Fruit fly (Drosophila melanogaster): ENCODE data around the gene Mec2.

Gene Mec2

DNA sequence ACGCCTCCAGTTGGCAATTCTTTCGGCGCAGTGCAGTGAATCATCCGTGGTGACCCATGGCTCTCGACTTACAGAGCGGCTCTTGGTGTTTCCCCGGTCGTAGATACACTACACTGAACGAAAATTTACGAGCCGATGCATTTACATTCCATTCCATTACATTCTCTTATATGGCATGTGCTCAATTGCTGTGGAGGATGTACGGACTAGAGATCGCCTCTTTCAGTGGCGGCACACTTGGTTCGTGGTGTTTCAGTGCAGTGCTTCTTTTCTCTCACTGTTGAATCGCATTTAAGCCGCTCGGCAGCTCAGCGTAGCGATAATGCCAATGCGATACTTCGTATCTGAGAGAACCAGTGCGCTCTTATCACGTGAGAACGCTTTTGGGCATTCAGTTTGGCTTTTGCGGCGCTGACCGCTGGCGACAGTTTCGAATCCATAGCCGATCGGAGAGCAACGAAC, at the start of gene Mec2:
TSS of gene Mec2 (plus strand) at position 412 of the 462 bp plus-strand sequence.
- TF ChIP-seq kay (GFP tag; ENCODE audit: borderline replicate concordance) (no peak), pad (GFP tag; optimal IDR thresholded peaks at IDR 0.05) (peak; percentile 10), Hr96 (GFP tag; optimal IDR thresholded peaks at IDR 0.05) (peak; percentile 65), toe (GFP tag; optimal IDR thresholded peaks at IDR 0.05) (peak; percentile 6), tj (GFP tag; optimal IDR thresholded peaks at IDR 0.05) (peak; percentile 60), cic (GFP tag; optimal IDR thresholded peaks at IDR 0.05) (peak; percentile 2), CG7045 (GFP tag; optimal IDR thresholded peaks at IDR 0.05) (no peak), CG1620 (GFP tag; optimal IDR thresholded peaks at IDR 0.05) (peak; percentile 38), CG7101 (tag; optimal IDR thresholded peaks at IDR 0.05) (peak; percentile 73), CG11617 (GFP tag; optimal IDR thresholded peaks at IDR 0.05) (peak; percentile 69), CG33017 (tag; optimal IDR thresholded peaks at IDR 0.05) (peak; percentile 76), CG14711 (tag; optimal IDR thresholded peaks at IDR 0.05) (peak; percentile 27), Clk (GFP tag; optimal IDR thresholded peaks at IDR 0.05) (no peak), CG5204 (GFP tag; optimal IDR thresholded peaks at IDR 0.05) (no peak), CG12768 (GFP tag; optimal IDR thresholded peaks at IDR 0.05) (no peak), Mnt (GFP tag; optimal IDR thresholded peaks at IDR 0.05) (peak; percentile 63), ovo (GFP tag; optimal IDR thresholded peaks at IDR 0.05) (peak; percentile 16), bab1 (GFP tag; optimal IDR thresholded peaks at IDR 0.05) (peak; percentile 68), cnc (optimal IDR thresholded peaks at IDR 0.05) (no peak), Crg-1 (GFP tag; optimal IDR thresholded peaks at IDR 0.05) (peak; percentile 60)

DNA sequence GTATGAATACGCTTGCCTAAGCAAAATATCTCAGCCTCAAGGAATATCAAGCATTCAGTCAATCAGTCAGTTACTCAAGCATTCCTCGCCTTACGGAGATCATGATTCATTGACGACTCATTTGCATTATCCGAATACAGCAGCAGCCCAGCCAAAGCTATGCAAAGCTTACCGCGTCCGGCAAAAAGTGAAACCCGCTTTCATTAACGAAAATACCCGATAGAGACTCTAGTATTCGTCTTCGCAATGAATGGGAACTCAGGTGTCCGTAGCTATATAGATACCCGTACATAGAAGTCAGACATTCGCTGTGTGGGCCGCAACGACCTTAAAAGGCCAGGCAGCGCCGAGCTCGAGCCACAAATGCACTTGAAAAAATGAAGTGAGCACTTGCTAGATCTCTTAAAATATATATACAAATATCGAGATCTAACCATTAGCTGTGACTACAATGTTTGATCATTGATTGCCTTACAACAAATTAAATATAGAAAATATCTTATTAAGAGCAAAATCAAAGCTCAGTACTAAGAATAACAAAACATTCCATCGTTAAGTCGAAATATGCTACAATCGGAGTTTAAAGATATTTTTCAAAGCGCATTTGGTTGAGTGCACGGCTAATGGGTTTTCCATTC, 42.9 kb upstream of the Mec2 start:
- TF ChIP-seq toe (GFP tag; optimal IDR thresholded peaks at IDR 0.05) (no peak), CG7045 (GFP tag; optimal IDR thresholded peaks at IDR 0.05) (no peak), kay (GFP tag; ENCODE audit: borderline replicate concordance) (peak; percentile 62), CG1620 (GFP tag; optimal IDR thresholded peaks at IDR 0.05) (no peak), cnc (optimal IDR thresholded peaks at IDR 0.05) (no peak), Clk (GFP tag; optimal IDR thresholded peaks at IDR 0.05) (no peak), CG14711 (tag; optimal IDR thresholded peaks at IDR 0.05) (no peak), bab1 (GFP tag; optimal IDR thresholded peaks at IDR 0.05) (no peak), Crg-1 (GFP tag; optimal IDR thresholded peaks at IDR 0.05) (no peak), CG5204 (GFP tag; optimal IDR thresholded peaks at IDR 0.05) (no peak), ovo (GFP tag; optimal IDR thresholded peaks at IDR 0.05) (no peak), cic (GFP tag; optimal IDR thresholded peaks at IDR 0.05) (peak; percentile 27), CG11617 (GFP tag; optimal IDR thresholded peaks at IDR 0.05) (no peak)

DNA sequence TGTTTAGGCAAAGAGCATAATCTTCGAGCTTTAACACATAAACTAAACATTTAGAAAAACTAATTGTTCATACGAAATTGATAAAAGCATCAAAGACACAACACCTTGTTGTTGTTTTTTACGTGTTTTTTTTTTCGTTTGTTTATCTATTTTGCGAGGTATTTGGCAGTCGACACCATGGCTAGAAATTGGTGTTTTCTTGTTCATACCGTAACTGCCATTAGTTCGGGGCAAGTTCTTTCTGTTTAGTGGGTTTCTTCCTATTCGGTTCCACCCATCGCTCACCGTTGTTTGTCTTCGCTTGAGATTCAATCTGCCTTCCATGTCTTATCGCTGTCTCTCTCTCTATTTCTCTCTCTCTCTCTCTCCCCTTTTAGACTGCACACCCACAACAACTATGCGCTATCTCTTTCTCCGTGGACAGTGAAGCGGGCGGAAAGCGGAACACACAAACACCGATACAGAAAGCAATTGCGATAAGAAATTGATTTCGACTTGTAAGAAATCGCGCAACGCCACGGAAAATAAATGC, 41.3 kb upstream of the Mec2 start:
- TF ChIP-seq bab1 (GFP tag; optimal IDR thresholded peaks at IDR 0.05): peak; percentile 5
- TF ChIP-seq kay (GFP tag; ENCODE audit: borderline replicate concordance): no peak
- peak; percentile 33 for TF ChIP-seq pad (GFP tag; optimal IDR thresholded peaks at IDR 0.05)
- peak; percentile 16 for TF ChIP-seq CG14711 (tag; optimal IDR thresholded peaks at IDR 0.05)
- peak; percentile 25 for TF ChIP-seq cic (GFP tag; optimal IDR thresholded peaks at IDR 0.05)
- TF ChIP-seq Mnt (GFP tag; optimal IDR thresholded peaks at IDR 0.05): no peak
- peak; percentile 6 for TF ChIP-seq CG11617 (GFP tag; optimal IDR thresholded peaks at IDR 0.05)

DNA sequence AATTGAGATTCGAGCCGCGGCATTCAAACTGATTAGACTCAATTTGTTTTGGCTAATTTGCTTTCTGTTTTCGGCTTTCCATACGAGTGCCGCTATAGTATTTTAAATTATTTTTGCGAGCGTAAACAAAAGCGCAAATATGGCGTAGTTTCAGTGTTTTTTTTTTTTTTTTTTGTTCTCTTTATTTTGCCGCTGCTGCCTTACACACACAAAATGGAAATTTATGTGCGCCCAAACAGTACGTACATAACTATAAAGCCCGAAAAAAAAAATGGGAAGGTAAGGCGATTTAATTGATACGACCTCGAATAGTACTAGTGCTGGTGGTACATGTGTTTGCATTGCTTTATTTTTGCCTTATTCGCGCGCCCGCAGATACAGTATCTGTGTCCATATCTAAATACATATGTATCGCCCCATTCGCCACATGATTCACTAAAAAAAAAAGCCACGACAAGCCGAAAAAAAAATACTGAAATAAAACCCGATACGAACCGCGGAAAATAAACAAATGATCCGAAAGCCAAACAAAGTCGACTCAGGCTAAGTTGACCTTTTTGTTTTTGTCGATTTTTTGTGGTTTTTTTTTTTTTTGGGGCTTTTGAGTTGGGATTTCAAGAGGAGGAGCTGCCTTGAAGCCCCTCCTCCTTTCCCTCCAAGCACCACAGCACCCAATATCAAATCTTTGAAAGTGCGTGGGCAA, 39.7 kb upstream of the Mec2 start:
- peak; percentile 84 for TF ChIP-seq tj (GFP tag; optimal IDR thresholded peaks at IDR 0.05)
- no peak for TF ChIP-seq toe (GFP tag; optimal IDR thresholded peaks at IDR 0.05)
- TF ChIP-seq bab1 (GFP tag; optimal IDR thresholded peaks at IDR 0.05): no peak

DNA sequence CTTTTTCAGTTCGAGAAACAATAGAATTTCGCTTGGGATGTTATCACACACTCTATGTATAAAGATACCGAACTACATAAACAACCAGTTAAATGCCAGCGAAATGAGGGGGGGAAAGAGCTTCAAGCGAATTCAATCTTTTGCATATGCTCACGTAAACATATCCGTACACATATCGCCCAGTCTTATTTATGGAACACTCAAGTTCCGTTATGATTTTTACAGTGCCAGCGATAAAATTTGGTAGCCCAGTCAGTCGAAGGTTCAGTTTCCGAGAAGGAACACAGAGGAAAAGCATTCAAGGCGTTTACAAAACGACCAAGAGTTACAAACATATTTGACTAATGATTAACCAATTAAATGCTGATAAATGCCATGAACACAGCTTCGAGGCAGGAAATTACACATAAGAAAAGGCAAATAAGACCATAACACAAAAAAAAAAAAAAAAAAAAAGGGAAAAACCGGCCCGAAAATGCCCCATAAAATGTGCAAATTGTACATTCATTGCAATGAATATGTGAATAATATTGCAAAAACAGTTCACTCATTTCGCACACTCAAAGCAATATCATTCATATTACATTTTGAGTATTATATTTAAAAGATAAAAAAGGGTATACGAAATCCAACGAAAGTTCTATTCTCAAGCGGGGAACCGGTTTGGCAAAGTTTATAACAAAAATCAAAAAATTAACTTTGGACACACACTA, 38.9 kb upstream of the Mec2 start:
- no peak for TF ChIP-seq cic (GFP tag; optimal IDR thresholded peaks at IDR 0.05)
- no peak for TF ChIP-seq CG14711 (tag; optimal IDR thresholded peaks at IDR 0.05)
- TF ChIP-seq CG33017 (tag; optimal IDR thresholded peaks at IDR 0.05): no peak
- TF ChIP-seq bab1 (GFP tag; optimal IDR thresholded peaks at IDR 0.05): no peak
- no peak for TF ChIP-seq CG5204 (GFP tag; optimal IDR thresholded peaks at IDR 0.05)
- no peak for TF ChIP-seq CG7045 (GFP tag; optimal IDR thresholded peaks at IDR 0.05)
- peak; percentile 89 for TF ChIP-seq tj (GFP tag; optimal IDR thresholded peaks at IDR 0.05)
- no peak for TF ChIP-seq toe (GFP tag; optimal IDR thresholded peaks at IDR 0.05)
- no peak for TF ChIP-seq pad (GFP tag; optimal IDR thresholded peaks at IDR 0.05)
- TF ChIP-seq Crg-1 (GFP tag; optimal IDR thresholded peaks at IDR 0.05): no peak
- TF ChIP-seq CG11617 (GFP tag; optimal IDR thresholded peaks at IDR 0.05): no peak
- TF ChIP-seq cnc (optimal IDR thresholded peaks at IDR 0.05): no peak
- TF ChIP-seq kay (GFP tag; ENCODE audit: borderline replicate concordance): no peak
- peak; percentile 58 for TF ChIP-seq ovo (GFP tag; optimal IDR thresholded peaks at IDR 0.05)
- TF ChIP-seq CG1620 (GFP tag; optimal IDR thresholded peaks at IDR 0.05): no peak

DNA sequence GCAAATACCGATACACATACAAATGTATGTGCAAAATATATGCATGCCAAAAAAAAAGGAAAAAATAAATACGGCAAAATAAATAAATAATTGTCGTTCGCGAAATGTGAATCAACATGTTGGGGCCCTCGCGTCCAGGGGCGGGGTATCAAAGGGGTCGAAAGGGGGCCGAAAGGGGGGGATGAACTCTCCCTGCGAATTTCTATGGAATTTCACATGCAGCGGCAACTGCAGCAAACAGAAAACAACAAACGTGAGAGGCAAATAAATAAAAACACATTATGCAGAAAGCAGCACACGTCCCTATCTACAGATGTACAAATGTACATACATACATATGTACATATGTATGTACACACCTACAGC, 38.3 kb upstream of the Mec2 start:
- TF ChIP-seq Crg-1 (GFP tag; optimal IDR thresholded peaks at IDR 0.05) (no peak), CG7101 (tag; optimal IDR thresholded peaks at IDR 0.05) (no peak), pad (GFP tag; optimal IDR thresholded peaks at IDR 0.05) (no peak), kay (GFP tag; ENCODE audit: borderline replicate concordance) (no peak), Clk (GFP tag; optimal IDR thresholded peaks at IDR 0.05) (no peak), ovo (GFP tag; optimal IDR thresholded peaks at IDR 0.05) (peak; percentile 28), CG5204 (GFP tag; optimal IDR thresholded peaks at IDR 0.05) (no peak), toe (GFP tag; optimal IDR thresholded peaks at IDR 0.05) (no peak), CG14711 (tag; optimal IDR thresholded peaks at IDR 0.05) (no peak)
